Worm (Caenorhabditis elegans): Measurements from ENCODE around the gene C39D10.1.

DNA sequence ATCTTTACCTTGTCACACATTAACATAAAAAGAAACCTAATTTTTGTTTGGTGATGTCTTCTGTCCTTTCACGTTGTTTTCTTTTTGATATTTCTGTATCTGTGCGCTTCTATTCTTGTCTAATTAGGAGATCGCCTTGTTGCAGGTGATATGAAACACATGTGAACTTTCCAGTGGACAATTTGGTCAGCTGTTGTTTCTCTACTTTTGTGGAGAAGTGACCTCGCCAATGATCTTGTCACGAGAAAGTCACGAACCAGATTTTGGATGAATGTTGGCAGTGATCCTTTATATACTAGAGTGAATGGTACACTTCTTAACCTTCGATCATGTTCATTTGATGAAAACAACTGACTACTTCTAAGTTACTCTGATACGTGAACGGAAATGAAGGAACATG lies 25.7 kb downstream of the C39D10.1 start:
- TF ChIP-seq odd-2 (tag; optimal IDR thresholded peaks at IDR 0.05) (no peak), hlh-15 (tag; optimal IDR thresholded peaks at IDR 0.05) (no peak), F13H6.1 (tag; optimal IDR thresholded peaks at IDR 0.05) (no peak), sdc-2 (tag; optimal IDR thresholded peaks at IDR 0.05) (no peak), zip-5 (tag; optimal IDR thresholded peaks at IDR 0.05) (no peak), sox-4 (tag; optimal IDR thresholded peaks at IDR 0.05) (no peak), hlh-13 (GFP tag; optimal IDR thresholded peaks at IDR 0.05) (no peak), hlh-30 (tag; optimal IDR thresholded peaks at IDR 0.05; ENCODE audit: insufficient read depth) (no peak), ama-1 (optimal IDR thresholded peaks at IDR 0.05) (no peak), tbx-2 (tag; optimal IDR thresholded peaks at IDR 0.05) (no peak), tbx-7 (tag; optimal IDR thresholded peaks at IDR 0.05) (no peak), K09A11.1 (tag; optimal IDR thresholded peaks at IDR 0.05; ENCODE audit: insufficient read depth) (no peak), elt-2 (tag; optimal IDR thresholded peaks at IDR 0.05) (no peak)
